Fruit fly (Drosophila melanogaster) whole organism, embryonic: Measurements from ENCODE around the gene ens.

ENCODE experiments used
- Antp ChIP-seq: fragments of 200-800 bp; sonication (Bioruptor generic); optimal IDR thresholded peaks from 3 replicates; lab custom pipeline; 2016; ENCODE audit warnings: missing biosample characterization, missing genetic modification characterization
- Atf6 ChIP-seq: fragments of 200-800 bp; sonication (Bioruptor generic); IDR thresholded peaks from 2 replicates; pipeline ENCODE4 v1.3.6; 2022; ENCODE audit warnings: missing biosample characterization, missing genetic modification characterization
- CG10274 ChIP-seq: fragments of 200-800 bp; sonication (Bioruptor generic); optimal IDR thresholded peaks from 3 replicates; lab custom pipeline; 2017; ENCODE audit warnings: missing biosample characterization, mild to moderate bottlenecking, missing genetic modification characterization
- CG11247 ChIP-seq: fragments of 200-800 bp; sonication (Bioruptor generic); IDR thresholded peaks from 2 replicates; pipeline ENCODE4 v1.3.6; 2022; ENCODE audit warnings: missing biosample characterization, missing genetic modification characterization
- CG12299 ChIP-seq: fragments of 200-800 bp; sonication (Bioruptor generic); optimal IDR thresholded peaks from 2 replicates; lab custom pipeline; 2018; ENCODE audit warnings: missing biosample characterization, mild to moderate bottlenecking, missing genetic modification characterization
- CG12744 ChIP-seq: fragments of 200-800 bp; sonication (Bioruptor generic); optimal IDR thresholded peaks from 2 replicates; lab custom pipeline; 2016; ENCODE audit warnings: missing biosample characterization, missing genetic modification characterization
- CG13424 ChIP-seq: fragments of 200-800 bp; sonication (Bioruptor generic); optimal IDR thresholded peaks from 2 replicates; lab custom pipeline; 2019; ENCODE audit warnings: missing biosample characterization, mild to moderate bottlenecking, missing genetic modification characterization, moderate library complexity
- CG14014 ChIP-seq: fragments of 200-800 bp; sonication (Bioruptor generic); IDR thresholded peaks from 2 replicates; pipeline ENCODE4 v1.3.6; 2022; ENCODE audit warnings: missing biosample characterization, missing genetic modification characterization
- CG14667 ChIP-seq: fragments of 200-800 bp; sonication (Bioruptor generic); IDR thresholded peaks from 2 replicates; pipeline ENCODE4 v1.3.6; 2022; ENCODE audit warnings: missing biosample characterization, missing genetic modification characterization
- CG15011 ChIP-seq: fragments of 200-800 bp; sonication (Bioruptor generic); optimal IDR thresholded peaks from 3 replicates; lab custom pipeline; 2018; ENCODE audit warnings: missing biosample characterization, mild to moderate bottlenecking, missing genetic modification characterization
- CG16863 ChIP-seq: fragments of 200-800 bp; sonication (Bioruptor generic); optimal IDR thresholded peaks from 3 replicates; lab custom pipeline; 2016; ENCODE audit warnings: missing biosample characterization, missing genetic modification characterization
- CG2129 ChIP-seq: fragments of 200-800 bp; sonication (Bioruptor generic); IDR thresholded peaks from 2 replicates; pipeline ENCODE4 v1.3.6; 2022; ENCODE audit warnings: missing biosample characterization, missing genetic modification characterization; ENCODE audit not compliant: partially characterized antibody
- CG30403 ChIP-seq: fragments of 200-800 bp; sonication (Bioruptor generic); optimal IDR thresholded peaks from 3 replicates; lab custom pipeline; 2016; ENCODE audit warnings: missing biosample characterization, missing genetic modification characterization
- CG3065 ChIP-seq: fragments of 200-800 bp; sonication (Bioruptor generic); optimal IDR thresholded peaks from 2 replicates; lab custom pipeline; 2016; ENCODE audit warnings: missing biosample characterization, missing genetic modification characterization
- CG3281 ChIP-seq: fragments of 200-800 bp; sonication (Bioruptor generic); optimal IDR thresholded peaks from 3 replicates; lab custom pipeline; 2017; ENCODE audit warnings: missing biosample characterization, mild to moderate bottlenecking, missing genetic modification characterization
- CG33557 ChIP-seq: fragments of 200-800 bp; sonication (Bioruptor generic); optimal IDR thresholded peaks from 2 replicates; lab custom pipeline; 2019; ENCODE audit warnings: missing biosample characterization, mild to moderate bottlenecking, missing genetic modification characterization, moderate library complexity
- CG43689 ChIP-seq: fragments of 200-800 bp; sonication (Bioruptor generic); IDR thresholded peaks from 2 replicates; pipeline ENCODE4 v1.3.6; 2022; ENCODE audit warnings: missing biosample characterization, missing genetic modification characterization
- CG5245 ChIP-seq: fragments of 200-800 bp; sonication (Bioruptor generic); optimal IDR thresholded peaks from 3 replicates; lab custom pipeline; 2016; ENCODE audit warnings: missing biosample characterization, missing genetic modification characterization
- CG6654 ChIP-seq: fragments of 200-800 bp; sonication (Bioruptor generic); optimal IDR thresholded peaks from 2 replicates; lab custom pipeline; 2017; ENCODE audit warnings: missing biosample characterization, mild to moderate bottlenecking, missing genetic modification characterization
- CG7271 ChIP-seq: fragments of 200-800 bp; sonication (Bioruptor generic); optimal IDR thresholded peaks from 2 replicates; lab custom pipeline; 2018; ENCODE audit warnings: missing biosample characterization, mild to moderate bottlenecking, missing genetic modification characterization, moderate library complexity
- CG7556 ChIP-seq: fragments of 200-800 bp; sonication (Bioruptor generic); optimal IDR thresholded peaks from 2 replicates; lab custom pipeline; 2017; ENCODE audit warnings: missing biosample characterization, mild to moderate bottlenecking, missing genetic modification characterization
- CTCF ChIP-seq: fragments of 200-800 bp; sonication (Bioruptor generic); optimal IDR thresholded peaks from 2 replicates; lab custom pipeline; 2017; ENCODE audit warnings: missing biosample characterization, mild to moderate bottlenecking, missing genetic modification characterization, moderate library complexity
- D ChIP-seq, 2 experiments: fragments of 200-800 bp in 1 of 2; fragments of >200 bp in 1 of 2; sonication (Bioruptor generic) in 1 of 2; optimal IDR thresholded peaks; 2 replicates in 1 of 2; 3 replicates in 1 of 2; lab custom pipeline; 2017; ENCODE audit warnings: mild to moderate bottlenecking in 1 of 2, missing biosample characterization in 1 of 2, missing genetic modification characterization in 1 of 2, missing genetic modification reagents in 1 of 2
- Dbx ChIP-seq: fragments of 200-800 bp; sonication (Bioruptor generic); IDR thresholded peaks from 3 replicates; pipeline ENCODE4 v1.3.6; 2022; ENCODE audit warnings: missing biosample characterization, missing genetic modification characterization
- Dp ChIP-seq: fragments of 200-800 bp; sonication (Bioruptor generic); optimal IDR thresholded peaks from 2 replicates; lab custom pipeline; 2018; ENCODE audit warnings: missing biosample characterization, mild to moderate bottlenecking, missing genetic modification characterization, moderate library complexity
- Ets97D ChIP-seq: fragments of 200-800 bp; sonication (Bioruptor generic); optimal IDR thresholded peaks from 3 replicates; lab custom pipeline; 2016; ENCODE audit warnings: missing biosample characterization, missing genetic modification characterization
- Lpt ChIP-seq: fragments of >200 bp; optimal IDR thresholded peaks from 2 replicates; lab custom pipeline; 2018; ENCODE audit warnings: missing biosample characterization, missing genetic modification characterization
- MTF-1 ChIP-seq: fragments of 200-800 bp; sonication (Bioruptor generic); optimal IDR thresholded peaks from 2 replicates; lab custom pipeline; 2018; ENCODE audit warnings: missing biosample characterization, mild to moderate bottlenecking, missing genetic modification characterization, borderline replicate concordance
- Pdp1 ChIP-seq, 2 experiments: fragments of 200-800 bp; sonication (Bioruptor generic); optimal IDR thresholded peaks; 3 replicates each; lab custom pipeline; 2016; ENCODE audit warnings: missing biosample characterization in 2 of 2, missing genetic modification characterization in 2 of 2, mild to moderate bottlenecking in 1 of 2, moderate library complexity in 1 of 2
- Side ChIP-seq: fragments of 200-800 bp; sonication (Bioruptor generic); optimal IDR thresholded peaks from 2 replicates; lab custom pipeline; 2016; ENCODE audit warnings: missing biosample characterization, missing genetic modification characterization
- Sox100B ChIP-seq: fragments of 200-800 bp; sonication (Bioruptor generic); optimal IDR thresholded peaks from 3 replicates; lab custom pipeline; 2018; ENCODE audit warnings: missing biosample characterization, mild to moderate bottlenecking, missing genetic modification characterization
- Usf ChIP-seq: fragments of 200-800 bp; sonication (Bioruptor generic); optimal IDR thresholded peaks from 2 replicates; lab custom pipeline; 2017; ENCODE audit warnings: missing genotype, missing biosample characterization, missing genetic modification characterization
- ap ChIP-seq: fragments of 200-800 bp; sonication (Bioruptor generic); IDR thresholded peaks from 2 replicates; pipeline ENCODE4 v1.3.6; 2022; ENCODE audit warnings: missing biosample characterization, missing genetic modification characterization
- danr ChIP-seq: fragments of 200-800 bp; sonication (Bioruptor generic); IDR thresholded peaks from 2 replicates; pipeline ENCODE4 v1.3.6; 2022; ENCODE audit warnings: missing biosample characterization, missing genetic modification characterization
- disco-r ChIP-seq: fragments of 200-800 bp; sonication (Bioruptor generic); optimal IDR thresholded peaks from 2 replicates; lab custom pipeline; 2016; ENCODE audit warnings: missing biosample characterization, missing genetic modification characterization
- en ChIP-seq: fragments of 200-800 bp; sonication (Bioruptor generic); optimal IDR thresholded peaks from 2 replicates; lab custom pipeline; 2016; ENCODE audit warnings: missing biosample characterization, missing genetic modification characterization
- gem ChIP-seq: fragments of 200-800 bp; sonication (Bioruptor generic); optimal IDR thresholded peaks from 2 replicates; lab custom pipeline; 2019; ENCODE audit warnings: missing biosample characterization, mild to moderate bottlenecking, missing genetic modification characterization, moderate library complexity
- hbn ChIP-seq: fragments of 200-800 bp; sonication (Bioruptor generic); IDR thresholded peaks from 2 replicates; pipeline ENCODE4 v1.3.6; 2022; ENCODE audit warnings: missing biosample characterization, missing genetic modification characterization; ENCODE audit not compliant: partially characterized antibody
- inv ChIP-seq: fragments of 200-800 bp; sonication (Bioruptor generic); IDR thresholded peaks from 2 replicates; pipeline ENCODE4 v1.3.6; 2022; ENCODE audit warnings: missing biosample characterization, missing genetic modification characterization; ENCODE audit not compliant: partially characterized antibody
- jing ChIP-seq: fragments of 200-800 bp; sonication (Bioruptor generic); optimal IDR thresholded peaks from 2 replicates; lab custom pipeline; 2018; ENCODE audit warnings: missing biosample characterization, mild to moderate bottlenecking, missing genetic modification characterization
- lab ChIP-seq: fragments of 200-800 bp; sonication (Bioruptor generic); optimal IDR thresholded peaks from 3 replicates; lab custom pipeline; 2017; ENCODE audit warnings: missing biosample characterization, missing genetic modification characterization, mild to moderate bottlenecking, moderate library complexity, missing genetic modification reagents
- maf-S ChIP-seq: fragments of 200-800 bp; sonication (Bioruptor generic); optimal IDR thresholded peaks from 2 replicates; lab custom pipeline; 2016; ENCODE audit warnings: missing biosample characterization, missing genetic modification characterization
- mld ChIP-seq: fragments of 200-800 bp; sonication (Bioruptor generic); IDR thresholded peaks from 3 replicates; pipeline ENCODE4 v1.3.6; 2022; ENCODE audit warnings: missing biosample characterization, missing genetic modification characterization; ENCODE audit not compliant: partially characterized antibody
- pita ChIP-seq: fragments of 200-800 bp; sonication (Bioruptor generic); optimal IDR thresholded peaks from 2 replicates; lab custom pipeline; 2017; ENCODE audit warnings: missing biosample characterization, mild to moderate bottlenecking, missing genetic modification characterization
- slp2 ChIP-seq: fragments of 200-800 bp; sonication (Bioruptor generic); optimal IDR thresholded peaks from 2 replicates; lab custom pipeline; 2016; ENCODE audit warnings: missing biosample characterization, missing genetic modification characterization
- twi ChIP-seq: fragments of 200-800 bp; optimal IDR thresholded peaks from 2 replicates; lab custom pipeline; 2019; ENCODE audit warnings: missing biosample characterization, mild to moderate bottlenecking, missing genetic modification characterization, moderate library complexity
- unpg ChIP-seq: fragments of 200-800 bp; sonication (Bioruptor generic); optimal IDR thresholded peaks from 3 replicates; lab custom pipeline; 2018; ENCODE audit warnings: missing biosample characterization, mild to moderate bottlenecking, missing genetic modification characterization, moderate library complexity
- wor ChIP-seq: fragments of 200-800 bp; sonication (Bioruptor generic); IDR thresholded peaks from 2 replicates; pipeline ENCODE4 v1.3.6; 2022; ENCODE audit warnings: missing biosample characterization, missing genetic modification characterization
- zen2 ChIP-seq: fragments of 200-800 bp; sonication (Bioruptor generic); IDR thresholded peaks from 3 replicates; pipeline ENCODE4 v1.3.6; 2022; ENCODE audit warnings: missing biosample characterization, missing genetic modification characterization; ENCODE audit not compliant: partially characterized antibody
- zfh2 ChIP-seq: fragments of 200-800 bp; sonication (Bioruptor generic); optimal IDR thresholded peaks from 2 replicates; lab custom pipeline; 2016; ENCODE audit warnings: missing biosample characterization, missing genetic modification characterization

The ens gene

DNA sequence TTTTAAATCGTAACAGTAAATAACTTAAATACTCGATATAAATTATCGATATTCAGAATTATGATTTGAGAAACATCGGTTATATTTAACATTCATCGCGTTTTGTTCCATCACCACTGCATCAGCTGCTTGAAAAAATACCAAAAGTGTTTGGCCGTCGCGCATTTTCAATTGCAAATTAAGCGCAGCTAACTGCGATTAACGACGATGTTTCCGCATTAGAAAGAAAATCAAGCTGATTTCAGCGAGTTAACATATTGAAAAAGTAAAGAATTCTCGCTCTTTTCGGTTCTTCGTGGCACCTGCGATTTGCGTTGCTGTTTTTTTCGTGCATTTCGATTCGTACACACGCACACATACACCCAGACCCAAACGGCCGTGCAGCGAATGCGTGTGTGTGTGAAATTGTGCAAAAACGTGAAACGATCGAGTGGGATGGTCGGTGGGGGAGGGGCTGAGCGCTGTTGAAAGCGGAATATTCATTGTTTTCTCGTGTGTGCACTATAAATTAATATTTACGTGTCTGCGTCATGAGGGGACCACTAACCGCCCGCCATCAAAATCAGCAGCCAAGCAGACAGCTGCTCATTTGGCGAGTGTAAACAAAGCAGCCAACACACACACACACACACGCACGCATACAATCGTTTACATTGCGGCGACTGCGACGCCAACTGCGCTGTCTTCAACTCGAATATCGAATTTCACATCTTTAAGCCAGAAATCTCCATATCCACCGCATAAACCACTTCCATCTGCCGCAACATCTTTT lies 26.1 kb downstream of the ens start, which contains the start of gene Ack (continued):
- TF ChIP-seq Lpt: no peak
- no peak for TF ChIP-seq CG15011
- no peak for TF ChIP-seq Pdp1 (GFP tag; optimal IDR thresholded peaks at IDR 0.05; lab: Kevin White, UChicago)
- TF ChIP-seq pita (GFP tag; lab: Kevin White, UChicago): no peak
- TF ChIP-seq CG30403: no peak
- no peak for TF ChIP-seq CG7271 (tag; lab: Kevin White, UChicago)
- TF ChIP-seq CG16863 (GFP tag; lab: Kevin White, UChicago): no peak
- no peak for TF ChIP-seq unpg (GFP tag; lab: Kevin White, UChicago)
- TF ChIP-seq Ets97D (GFP tag; lab: Kevin White, UChicago): peak; percentile 22
- TF ChIP-seq CG12299 (tag; lab: Kevin White, UChicago): no peak
- no peak for TF ChIP-seq en (GFP tag; lab: Kevin White, UChicago)
- no peak for TF ChIP-seq ap (GFP tag; lab: Robert Waterston, UW)
- no peak for TF ChIP-seq Atf6 (GFP tag; lab: Robert Waterston, UW)
- TF ChIP-seq slp2 (GFP tag; lab: Kevin White, UChicago): no peak
- TF ChIP-seq CG7556 (GFP tag; lab: Kevin White, UChicago): no peak
- TF ChIP-seq Sox100B (GFP tag; lab: Kevin White, UChicago): no peak
- TF ChIP-seq gem (tag; lab: Kevin White, UChicago): no peak
- no peak for TF ChIP-seq CG3065
- TF ChIP-seq wor (GFP tag; lab: Robert Waterston, UW): no peak
- no peak for TF ChIP-seq zfh2 (GFP tag; lab: Kevin White, UChicago)
- no peak; the same call in 1 of the 3 replicates for TF ChIP-seq zen2 (GFP tag; lab: Robert Waterston, UW)
- no peak for TF ChIP-seq CG10274 (GFP tag; lab: Kevin White, UChicago)
- peak; percentile 58 for TF ChIP-seq Dp (GFP tag; lab: Kevin White, UChicago)
- TF ChIP-seq D (optimal IDR thresholded peaks at IDR 0.05; lab: Kevin White, UChicago): peak; percentile 58
- no peak for TF ChIP-seq D (GFP tag; optimal IDR thresholded peaks at IDR 0.05; lab: Kevin White, UChicago)
- no peak for TF ChIP-seq disco-r
- no peak for TF ChIP-seq CG6654
- no peak for TF ChIP-seq CG14014 (GFP tag; lab: Robert Waterston, UW)
- TF ChIP-seq Dbx (GFP tag; lab: Robert Waterston, UW): no peak
- TF ChIP-seq inv: peak; percentile 78
- no peak for TF ChIP-seq CG13424 (tag; lab: Kevin White, UChicago)
- no peak for TF ChIP-seq CG12744
- no peak for TF ChIP-seq CG43689 (GFP tag; lab: Robert Waterston, UW)
- no peak for TF ChIP-seq CG11247
- TF ChIP-seq CG33557: no peak
- peak; percentile 79 for TF ChIP-seq CG2129
- TF ChIP-seq CG3281 (GFP tag; lab: Kevin White, UChicago): no peak
- peak; percentile 86 for TF ChIP-seq hbn (GFP tag; lab: Robert Waterston, UW)
- no peak for TF ChIP-seq Usf (GFP tag; lab: Kevin White, UChicago)
- peak; percentile 47 for TF ChIP-seq mld (GFP tag; lab: Robert Waterston, UW)
- no peak for TF ChIP-seq Side (GFP tag; lab: Kevin White, UChicago)
- TF ChIP-seq CG5245: no peak
- no peak for TF ChIP-seq CG14667 (GFP tag; lab: Robert Waterston, UW)
- TF ChIP-seq twi: no peak
- TF ChIP-seq lab (GFP tag; lab: Kevin White, UChicago): no peak
- TF ChIP-seq maf-S (GFP tag; lab: Kevin White, UChicago): no peak
- no peak for TF ChIP-seq MTF-1 (GFP tag; lab: Kevin White, UChicago)
- no peak for TF ChIP-seq CTCF (GFP tag; lab: Kevin White, UChicago)
- no peak for TF ChIP-seq jing
- no peak for TF ChIP-seq danr
- no peak for TF ChIP-seq Antp (GFP tag; lab: Kevin White, UChicago)
